Fruit fly (Drosophila melanogaster): ENCODE measurements around the gene CG13994.

DNA sequence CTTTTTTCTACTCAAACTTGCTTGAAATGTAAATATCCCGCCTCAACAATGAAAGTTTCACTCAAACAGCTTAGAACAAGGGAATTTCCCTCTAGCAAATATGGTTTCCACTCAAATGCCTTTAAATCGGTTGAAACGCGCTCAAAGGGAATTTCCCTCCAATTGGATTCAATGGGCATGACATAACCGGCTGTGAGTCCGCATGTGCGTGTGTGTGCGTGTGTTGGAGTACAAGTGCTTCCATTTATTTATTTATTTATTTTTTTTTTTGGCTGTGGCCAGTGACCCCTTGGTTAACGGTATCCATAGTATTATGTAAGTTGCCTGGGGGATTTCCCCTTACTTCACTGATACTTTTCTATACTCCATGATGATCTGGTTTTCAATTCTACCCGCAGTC is 13.4 kb downstream of the CG13994 start:
- TF ChIP-seq CG11695 (GFP tag; IDR thresholded peaks at IDR 0.05) (no peak), esg (GFP tag; conservative IDR thresholded peaks at IDR 0.05) (no peak), CG7271 (tag; optimal IDR thresholded peaks at IDR 0.05) (no peak), CG30020 (tag; optimal IDR thresholded peaks at IDR 0.05) (no peak)

Measured in whole organism, embryonic.